Fruit fly (Drosophila melanogaster): ENCODE data around the gene CG6026.

CG6026 gene

dm6 chr3R:19028758-19029157, 4.6 kb upstream of the CG6026 start, which contains the start of the genes GatA and P5cr (continued):
- TF ChIP-seq insv (GFP tag; optimal IDR thresholded peaks at IDR 0.05) = no peak
- TF ChIP-seq schlank (tag; optimal IDR thresholded peaks at IDR 0.05) = peak; percentile 88
- TF ChIP-seq cato (GFP tag; optimal IDR thresholded peaks at IDR 0.05; ENCODE audit: borderline replicate concordance) = peak; percentile 26
- no peak for TF ChIP-seq CG4360 (GFP tag; IDR thresholded peaks at IDR 0.05)
- TF ChIP-seq CG13424 (tag; optimal IDR thresholded peaks at IDR 0.05) = peak; percentile 82
- TF ChIP-seq pho (GFP tag; optimal IDR thresholded peaks at IDR 0.05) = peak; percentile 91
- no peak for TF ChIP-seq CG33557 (GFP tag; optimal IDR thresholded peaks at IDR 0.05)
- TF ChIP-seq CG2202 (tag; optimal IDR thresholded peaks at IDR 0.05) = no peak
- TF ChIP-seq Optix (GFP tag; IDR thresholded peaks at IDR 0.05) = peak; percentile 68; the same call in 2 of the 3 replicates
- TF ChIP-seq D19A (tag; optimal IDR thresholded peaks at IDR 0.05) = no peak
- TF ChIP-seq CG3847 (GFP tag; IDR thresholded peaks at IDR 0.05) = peak; percentile 83
- no peak for TF ChIP-seq CG2875 (GFP tag; optimal IDR thresholded peaks at IDR 0.05)
- TF ChIP-seq Deaf1 (tag; optimal IDR thresholded peaks at IDR 0.05) = peak; percentile 31
- peak; percentile 55 for TF ChIP-seq YL-1 (GFP tag; optimal IDR thresholded peaks at IDR 0.05)
- TF ChIP-seq slp2 (GFP tag; optimal IDR thresholded peaks at IDR 0.05) = peak; percentile 76
- peak; percentile 84 for TF ChIP-seq Ptx1 (GFP tag; IDR thresholded peaks at IDR 0.05)
- TF ChIP-seq org-1 (GFP tag; optimal IDR thresholded peaks at IDR 0.05) = peak; percentile 34
- peak; percentile 77 for TF ChIP-seq CG3281 (GFP tag; optimal IDR thresholded peaks at IDR 0.05)
- TF ChIP-seq CG12299 (tag; optimal IDR thresholded peaks at IDR 0.05) = peak; percentile 58
- TF ChIP-seq Myb (GFP tag; optimal IDR thresholded peaks at IDR 0.05) = peak; percentile 85
- no peak for TF ChIP-seq CkIIα-i1 (GFP tag; IDR thresholded peaks at IDR 0.05)
- TF ChIP-seq fu2 (GFP tag; optimal IDR thresholded peaks at IDR 0.05) = peak; percentile 92
- TF ChIP-seq Fer1 (GFP tag; optimal IDR thresholded peaks at IDR 0.05) = peak; percentile 81
- peak; percentile 5 for TF ChIP-seq gcm (GFP tag; optimal IDR thresholded peaks at IDR 0.05)
- TF ChIP-seq sqz (GFP tag; optimal IDR thresholded peaks at IDR 0.05) = no peak
- TF ChIP-seq pum (GFP tag; optimal IDR thresholded peaks at IDR 0.05) = peak; percentile 84
- TF ChIP-seq bowl (GFP tag; IDR thresholded peaks at IDR 0.05) = 0 out of 2 replicates have a peak, but pooled peaks have one; percentile 21
- peak; percentile 21 for TF ChIP-seq Ssrp (tag; optimal IDR thresholded peaks at IDR 0.05)
- peak; percentile 89 for TF ChIP-seq ci (GFP tag; IDR thresholded peaks at IDR 0.05)
- no peak for TF ChIP-seq CG17186 (GFP tag; optimal IDR thresholded peaks at IDR 0.05)
- peak; percentile 65 for TF ChIP-seq CG6689 (GFP tag; IDR thresholded peaks at IDR 0.05)
- peak; percentile 97 for TF ChIP-seq CG2120 (GFP tag; optimal IDR thresholded peaks at IDR 0.05)
- peak; percentile 84 for TF ChIP-seq Dek (tag; optimal IDR thresholded peaks at IDR 0.05)
- TF ChIP-seq CG16779 (GFP tag; IDR thresholded peaks at IDR 0.05) = peak; percentile 93
- TF ChIP-seq Blimp-1 (GFP tag; optimal IDR thresholded peaks at IDR 0.05) = no peak
- peak; percentile 73 for TF ChIP-seq NK7.1 (GFP tag; optimal IDR thresholded peaks at IDR 0.05)
- peak; percentile 71 for TF ChIP-seq NC2β (GFP tag; optimal IDR thresholded peaks at IDR 0.05)
- TF ChIP-seq B-H2 (GFP tag; optimal IDR thresholded peaks at IDR 0.05) = peak; percentile 83
- TF ChIP-seq Jarid2 (GFP tag; optimal IDR thresholded peaks at IDR 0.05) = peak; percentile 6
- peak; percentile 64 for TF ChIP-seq HLH3B (GFP tag; IDR thresholded peaks at IDR 0.05)
- TF ChIP-seq Scr (GFP tag; IDR thresholded peaks at IDR 0.05; ENCODE audit: partially characterized antibody) = no peak
- TF ChIP-seq amos (GFP tag; IDR thresholded peaks at IDR 0.05; ENCODE audit: partially characterized antibody) = no peak; the same call in 1 of the 2 replicates
- peak; percentile 90 for TF ChIP-seq CG12659 (GFP tag; optimal IDR thresholded peaks at IDR 0.05)
- peak; percentile 67 for TF ChIP-seq CG11398 (GFP tag; optimal IDR thresholded peaks at IDR 0.05)
- TF ChIP-seq CG6175 (GFP tag; IDR thresholded peaks at IDR 0.05) = peak; percentile 77
- no peak for TF ChIP-seq tna (GFP tag; IDR thresholded peaks at IDR 0.05; ENCODE audit: partially characterized antibody)
- TF ChIP-seq ham (GFP tag; IDR thresholded peaks at IDR 0.05) = peak; percentile 26; the same call in 1 of the 2 replicates
- peak; percentile 80 for TF ChIP-seq CrebB (tag; optimal IDR thresholded peaks at IDR 0.05)
- no peak for TF ChIP-seq Tbp (GFP tag; optimal IDR thresholded peaks at IDR 0.05)
- TF ChIP-seq ttk (GFP tag; IDR thresholded peaks at IDR 0.05) = peak; percentile 31; the same call in 1 of the 2 replicates
